Fruit fly (Drosophila melanogaster): ENCODE measurements around the gene srl.

srl gene

DNA sequence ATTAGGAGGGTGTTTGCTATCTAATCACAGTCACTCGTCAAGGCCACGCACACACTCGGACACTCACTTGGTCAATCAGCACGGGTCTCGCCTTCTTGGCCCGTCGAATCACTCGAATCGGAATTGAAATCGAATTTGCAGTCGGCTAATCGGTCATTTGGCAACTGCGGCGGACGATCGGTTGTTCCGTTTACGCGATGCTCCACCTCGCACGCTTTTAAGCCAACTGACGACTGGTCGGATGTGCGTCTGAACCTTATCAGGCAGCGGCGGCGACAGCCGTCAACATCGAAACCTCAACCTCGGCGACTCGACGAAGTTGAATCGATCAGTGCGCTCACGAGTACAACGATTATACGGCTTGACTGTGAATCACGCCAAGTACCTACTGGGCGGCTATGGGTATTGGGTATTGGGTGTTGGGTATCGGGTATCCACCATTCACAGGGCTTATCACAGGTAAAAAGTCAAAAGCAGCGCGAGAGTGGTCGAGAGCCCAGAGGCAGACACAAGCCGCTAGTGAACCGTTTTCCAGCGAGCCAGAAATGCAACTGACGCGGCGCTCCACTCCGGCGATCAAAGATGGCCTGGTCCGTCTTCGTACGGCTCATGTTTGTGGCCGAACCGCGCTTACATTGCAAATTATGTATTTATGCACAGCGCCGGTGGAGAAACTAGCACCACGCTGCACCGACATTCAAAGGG is 42.1 kb upstream of the srl start:
- TF ChIP-seq CG32121 (GFP tag; IDR thresholded peaks at IDR 0.05) = no peak
- TF ChIP-seq CG13204 (GFP tag; optimal IDR thresholded peaks at IDR 0.05) = peak; percentile 49
- peak; percentile 41; the same call in 1 of the 3 replicates for TF ChIP-seq fd96Ca (GFP tag; IDR thresholded peaks at IDR 0.05)
- peak; percentile 16; the same call in 1 of the 2 replicates for TF ChIP-seq Ets98B (GFP tag; IDR thresholded peaks at IDR 0.05)
- TF ChIP-seq EcR (GFP tag; optimal IDR thresholded peaks at IDR 0.05) = peak; percentile 59
- TF ChIP-seq Pif1B (GFP tag; optimal IDR thresholded peaks at IDR 0.05) = peak; percentile 16
- no peak for TF ChIP-seq D1 (tag; optimal IDR thresholded peaks at IDR 0.05)
- TF ChIP-seq gl (tag; optimal IDR thresholded peaks at IDR 0.05) = peak; percentile 38

- TF ChIP-seq Snoo (tag; optimal IDR thresholded peaks at IDR 0.05) = no peak
- no peak for TF ChIP-seq CG8301 (tag; optimal IDR thresholded peaks at IDR 0.05)
- TF ChIP-seq CG9948 (tag; optimal IDR thresholded peaks at IDR 0.05) = no peak
- no peak for TF ChIP-seq D1 (tag; optimal IDR thresholded peaks at IDR 0.05)
- no peak for TF ChIP-seq CG34367 (tag; optimal IDR thresholded peaks at IDR 0.05)
- no peak for TF ChIP-seq Pif1B (GFP tag; optimal IDR thresholded peaks at IDR 0.05)
- no peak for TF ChIP-seq CG14655 (GFP tag; optimal IDR thresholded peaks at IDR 0.05)
- TF ChIP-seq Pif1A (GFP tag; optimal IDR thresholded peaks at IDR 0.05) = no peak
- TF ChIP-seq CG32121 (GFP tag; IDR thresholded peaks at IDR 0.05) = no peak
- no peak for TF ChIP-seq fd96Ca (GFP tag; IDR thresholded peaks at IDR 0.05)
- no peak for TF ChIP-seq Ets98B (GFP tag; IDR thresholded peaks at IDR 0.05)
- no peak for TF ChIP-seq CG13204 (GFP tag; optimal IDR thresholded peaks at IDR 0.05)
- no peak for TF ChIP-seq CG17806 (tag; optimal IDR thresholded peaks at IDR 0.05)
- no peak for TF ChIP-seq CG10348 (GFP tag; IDR thresholded peaks at IDR 0.05)
- TF ChIP-seq CG4496 (GFP tag; IDR thresholded peaks at IDR 0.05) = no peak
- no peak for TF ChIP-seq EcR (GFP tag; optimal IDR thresholded peaks at IDR 0.05)
- no peak for TF ChIP-seq CG8159 (tag; optimal IDR thresholded peaks at IDR 0.05)
- no peak for TF ChIP-seq rn (GFP tag; IDR thresholded peaks at IDR 0.05)
- no peak for TF ChIP-seq gl (tag; optimal IDR thresholded peaks at IDR 0.05)
Observed at dm6 chr3R:4470695-4471046, 41.5 kb upstream of the srl start.

dm6 chr3R:4468926-4469325 is 39.8 kb upstream of the srl start:
- TF ChIP-seq CG17806 (tag; optimal IDR thresholded peaks at IDR 0.05) (no peak), D1 (tag; optimal IDR thresholded peaks at IDR 0.05) (no peak), Snoo (tag; optimal IDR thresholded peaks at IDR 0.05) (peak; percentile 30), EcR (GFP tag; optimal IDR thresholded peaks at IDR 0.05) (peak; percentile 72), CG8159 (tag; optimal IDR thresholded peaks at IDR 0.05) (peak; percentile 2), CG32121 (GFP tag; IDR thresholded peaks at IDR 0.05) (no peak), CG4496 (GFP tag; IDR thresholded peaks at IDR 0.05) (0 out of 3 replicates have a peak, but pooled peaks have one; percentile 22), gl (tag; optimal IDR thresholded peaks at IDR 0.05) (peak; percentile 40), CG13204 (GFP tag; optimal IDR thresholded peaks at IDR 0.05) (peak; percentile 68), CG15710 (tag; optimal IDR thresholded peaks at IDR 0.05) (peak; percentile 7), Pif1B (GFP tag; optimal IDR thresholded peaks at IDR 0.05) (no peak)

DNA sequence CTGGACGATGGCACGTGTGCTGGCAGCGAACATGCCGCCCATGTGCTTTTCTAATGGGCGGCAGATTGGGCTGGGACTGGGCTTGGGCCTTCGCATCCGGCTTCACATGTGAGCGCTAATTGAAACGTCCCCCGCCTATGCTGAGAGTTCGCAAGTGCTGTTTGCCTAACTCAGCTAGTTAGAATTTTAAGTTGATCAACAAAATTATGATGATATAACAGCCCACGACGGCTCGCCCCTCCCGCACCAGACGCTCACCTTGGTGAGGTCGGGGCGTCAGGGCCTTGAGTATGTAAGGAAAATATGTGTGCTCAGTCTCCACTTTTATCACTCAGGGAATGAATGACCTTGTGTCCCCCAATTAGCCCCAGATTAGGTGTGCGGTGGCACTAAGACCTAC is 37.8 kb upstream of the srl start:
- TF ChIP-seq CG12605 (GFP tag; IDR thresholded peaks at IDR 0.05) (no peak), Pif1A (GFP tag; optimal IDR thresholded peaks at IDR 0.05) (no peak), fd96Ca (GFP tag; IDR thresholded peaks at IDR 0.05) (no peak), gl (tag; optimal IDR thresholded peaks at IDR 0.05) (no peak), CG13204 (GFP tag; optimal IDR thresholded peaks at IDR 0.05) (no peak), CG14655 (GFP tag; optimal IDR thresholded peaks at IDR 0.05) (no peak), CG9948 (tag; optimal IDR thresholded peaks at IDR 0.05) (no peak), CG32121 (GFP tag; IDR thresholded peaks at IDR 0.05) (no peak), D1 (tag; optimal IDR thresholded peaks at IDR 0.05) (no peak), Ets98B (GFP tag; IDR thresholded peaks at IDR 0.05) (no peak), Snoo (tag; optimal IDR thresholded peaks at IDR 0.05) (no peak), Pif1B (GFP tag; optimal IDR thresholded peaks at IDR 0.05) (no peak), CG8301 (tag; optimal IDR thresholded peaks at IDR 0.05) (no peak), EcR (GFP tag; optimal IDR thresholded peaks at IDR 0.05) (no peak)

DNA sequence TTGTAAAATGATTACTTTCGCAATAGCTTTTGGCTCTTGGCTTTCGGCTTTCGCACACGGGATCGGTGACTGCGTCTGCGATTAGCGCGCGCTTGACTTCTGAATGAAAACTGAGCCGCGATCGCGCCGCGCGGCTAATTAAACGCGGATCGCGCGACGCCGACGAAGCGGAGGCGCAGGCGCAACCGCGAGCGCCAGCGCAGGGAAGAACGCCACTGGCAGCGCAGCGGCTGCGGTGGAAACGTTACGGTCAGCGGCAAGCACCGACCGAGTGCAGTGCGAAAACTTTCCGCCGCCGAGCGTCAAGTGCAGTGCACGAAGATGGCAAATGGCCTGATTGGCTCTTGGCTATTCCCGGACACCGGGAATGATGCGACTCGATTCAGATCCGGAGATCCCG is 33.6 kb upstream of the srl start, which contains the start of gene CG31522:
Gene CG31522, minus strand, starts transcription at position 101 of the 400 bp plus-strand sequence.
- TF ChIP-seq CG13204 (GFP tag; optimal IDR thresholded peaks at IDR 0.05) = peak; percentile 79
- TF ChIP-seq CG8301 (tag; optimal IDR thresholded peaks at IDR 0.05) = no peak
- no peak for TF ChIP-seq CG10348 (GFP tag; IDR thresholded peaks at IDR 0.05)
- TF ChIP-seq CG15710 (tag; optimal IDR thresholded peaks at IDR 0.05) = no peak

- no peak for TF ChIP-seq CG8301 (tag; optimal IDR thresholded peaks at IDR 0.05)
- no peak for TF ChIP-seq Pif1A (GFP tag; optimal IDR thresholded peaks at IDR 0.05)
- no peak for TF ChIP-seq gl (tag; optimal IDR thresholded peaks at IDR 0.05)
- TF ChIP-seq CG10348 (GFP tag; IDR thresholded peaks at IDR 0.05) = no peak
- TF ChIP-seq CG32121 (GFP tag; IDR thresholded peaks at IDR 0.05) = no peak
- no peak for TF ChIP-seq EcR (GFP tag; optimal IDR thresholded peaks at IDR 0.05)
- TF ChIP-seq CG34367 (tag; optimal IDR thresholded peaks at IDR 0.05) = no peak
- no peak for TF ChIP-seq Ets98B (GFP tag; IDR thresholded peaks at IDR 0.05)
- TF ChIP-seq CG17806 (tag; optimal IDR thresholded peaks at IDR 0.05) = no peak
- TF ChIP-seq CG14655 (GFP tag; optimal IDR thresholded peaks at IDR 0.05) = no peak
- no peak for TF ChIP-seq CG8159 (tag; optimal IDR thresholded peaks at IDR 0.05)
Observed at dm6 chr3R:4458272-4458671, 29.1 kb upstream of the srl start.
